Comparison of ENCODE assay signal across 7 worm cellular contexts in genomic region chrIII:13657975-13658374, ce11.
A peak's percentile ranks its signal among the peaks of the same experiment; 100 is the strongest.
TF ChIP-seq lines count a peak whose summit lies in the region.

No protein-coding gene starts in this region.

TF ChIP-seq in whole organism, L1 larva, 84 proteins besides CTCF, POLR2A, EP300 and RAD21:
- TF ChIP-seq lin-15B (tag; optimal IDR thresholded peaks at IDR 0.05; lab: Kevin White, UChicago) (no peak), lin-14 (GFP tag; optimal IDR thresholded peaks at IDR 0.05; lab: Kevin White, UChicago) (peak; percentile 52)

TF ChIP-seq in whole organism, L2 larva, 48 proteins besides CTCF, POLR2A, EP300 and RAD21 (continues in another document):
- no peak for TF ChIP-seq gmeb-1 (tag; optimal IDR thresholded peaks at IDR 0.05; lab: Kevin White, UChicago)
- TF ChIP-seq unc-55 (GFP tag; optimal IDR thresholded peaks at IDR 0.05; lab: Kevin White, UChicago) = no peak
- peak; percentile 24 for TF ChIP-seq nhr-129 (tag; optimal IDR thresholded peaks at IDR 0.05; lab: Kevin White, UChicago)
- TF ChIP-seq mbf-1 (tag; optimal IDR thresholded peaks at IDR 0.05; lab: Kevin White, UChicago) = no peak
- no peak for TF ChIP-seq dmd-4 (tag; optimal IDR thresholded peaks at IDR 0.05; lab: Kevin White, UChicago)
- no peak for TF ChIP-seq lsy-2 (tag; optimal IDR thresholded peaks at IDR 0.05; lab: Kevin White, UChicago)
- TF ChIP-seq aly-2 (tag; optimal IDR thresholded peaks at IDR 0.05; lab: Kevin White, UChicago) = no peak
- no peak for TF ChIP-seq C34F6.9 (tag; optimal IDR thresholded peaks at IDR 0.05; lab: Kevin White, UChicago)
- peak; percentile 76 for TF ChIP-seq fos-1 (tag; optimal IDR thresholded peaks at IDR 0.05; lab: Kevin White, UChicago)
- TF ChIP-seq peb-1 (tag; optimal IDR thresholded peaks at IDR 0.05; lab: Kevin White, UChicago) = no peak
- no peak for TF ChIP-seq zag-1 (tag; optimal IDR thresholded peaks at IDR 0.05; lab: Kevin White, UChicago)
- no peak for TF ChIP-seq unc-39 (tag; optimal IDR thresholded peaks at IDR 0.05; lab: Kevin White, UChicago)
- TF ChIP-seq nhr-10 (tag; optimal IDR thresholded peaks at IDR 0.05; lab: Kevin White, UChicago) = no peak
- no peak for TF ChIP-seq nhr-23 (tag; optimal IDR thresholded peaks at IDR 0.05; lab: Kevin White, UChicago)
- TF ChIP-seq sma-9 (GFP tag; optimal IDR thresholded peaks at IDR 0.05; lab: Kevin White, UChicago) = no peak
- TF ChIP-seq sma-9 (tag; optimal IDR thresholded peaks at IDR 0.05; lab: Kevin White, UChicago) = no peak

TF ChIP-seq in whole organism, L3 larva, 47 proteins besides CTCF, POLR2A, EP300 and RAD21:
- TF ChIP-seq R02D3.7 (tag; optimal IDR thresholded peaks at IDR 0.05; lab: Kevin White, UChicago) (no peak), lsy-12 (tag; optimal IDR thresholded peaks at IDR 0.05; lab: Kevin White, UChicago) (no peak), nhr-11 (tag; optimal IDR thresholded peaks at IDR 0.05; lab: Kevin White, UChicago) (no peak), pha-4 (tag; optimal IDR thresholded peaks at IDR 0.05; lab: Kevin White, UChicago) (peak; percentile 80), ceh-9 (tag; optimal IDR thresholded peaks at IDR 0.05; lab: Kevin White, UChicago) (no peak), fos-1 (tag; optimal IDR thresholded peaks at IDR 0.05; lab: Kevin White, UChicago) (no peak), ztf-11 (tag; optimal IDR thresholded peaks at IDR 0.05; lab: Kevin White, UChicago) (no peak), unc-39 (tag; optimal IDR thresholded peaks at IDR 0.05; lab: Kevin White, UChicago) (no peak), hmg-11 (tag; optimal IDR thresholded peaks at IDR 0.05; lab: Kevin White, UChicago) (peak; percentile 16), snpc-4 (tag; optimal IDR thresholded peaks at IDR 0.05; lab: Kevin White, UChicago) (no peak), nhr-23 (tag; optimal IDR thresholded peaks at IDR 0.05; lab: Kevin White, UChicago) (no peak), elt-2 (tag; optimal IDR thresholded peaks at IDR 0.05; lab: Kevin White, UChicago) (peak; percentile 37), ceh-82 (tag; optimal IDR thresholded peaks at IDR 0.05; lab: Kevin White, UChicago) (no peak), nhr-43 (tag; optimal IDR thresholded peaks at IDR 0.05; lab: Kevin White, UChicago; ENCODE audit: poor library complexity, severe bottlenecking) (no peak)

TF ChIP-seq in whole organism, L4 larva, 104 proteins besides CTCF, POLR2A, EP300 and RAD21 (continues in another document):
- TF ChIP-seq daf-16 (GFP tag; optimal IDR thresholded peaks at IDR 0.05; lab: Kevin White, UChicago) (no peak), daf-16 (tag; optimal IDR thresholded peaks at IDR 0.05; lab: Kevin White, UChicago) (peak; percentile 28), nhr-102 (tag; optimal IDR thresholded peaks at IDR 0.05; lab: Kevin White, UChicago) (no peak), mes-2 (tag; optimal IDR thresholded peaks at IDR 0.05; lab: Kevin White, UChicago; ENCODE audit: poor library complexity, severe bottlenecking) (peak; percentile 36), lim-7 (GFP tag; IDR thresholded peaks at IDR 0.05; lab: Robert Waterston, UW) (0 out of 2 replicates have a peak, but pooled peaks have one; percentile 35), nhr-77 (tag; optimal IDR thresholded peaks at IDR 0.05; lab: Kevin White, UChicago) (no peak), dve-1 (tag; optimal IDR thresholded peaks at IDR 0.05; lab: Kevin White, UChicago; ENCODE audit: insufficient read depth) (peak; percentile 16), ces-1 (GFP tag; optimal IDR thresholded peaks at IDR 0.05; lab: Kevin White, UChicago) (no peak), D1046.2 (GFP tag; IDR thresholded peaks at IDR 0.05; lab: Robert Waterston, UW) (no peak), Y5F2A.4 (GFP tag; optimal IDR thresholded peaks at IDR 0.05; lab: Kevin White, UChicago) (no peak), ceh-62 (tag; optimal IDR thresholded peaks at IDR 0.05; lab: Kevin White, UChicago) (no peak), nhr-41 (GFP tag; IDR thresholded peaks at IDR 0.05; lab: Robert Waterston, UW) (no peak), pha-4 (GFP tag; IDR thresholded peaks at IDR 0.05; lab: Robert Waterston, UW) (no peak), pha-4 (tag; optimal IDR thresholded peaks at IDR 0.05; lab: Kevin White, UChicago) (peak; percentile 19), nhr-28 (tag; optimal IDR thresholded peaks at IDR 0.05; lab: Kevin White, UChicago) (peak; percentile 34), dmd-6 (GFP tag; IDR thresholded peaks at IDR 0.05; lab: Robert Waterston, UW) (no peak)

TF ChIP-seq in whole organism, late embryonic, 69 proteins besides CTCF, POLR2A, EP300 and RAD21:
- TF ChIP-seq tbx-2 (tag; optimal IDR thresholded peaks at IDR 0.05; lab: Kevin White, UChicago) (peak; percentile 33), pha-2 (tag; optimal IDR thresholded peaks at IDR 0.05; lab: Kevin White, UChicago) (peak; percentile 24), ceh-14 (tag; optimal IDR thresholded peaks at IDR 0.05; lab: Kevin White, UChicago) (no peak), ets-4 (tag; optimal IDR thresholded peaks at IDR 0.05; lab: Kevin White, UChicago) (peak; percentile 24)

TF ChIP-seq in whole organism, mixed stage, embryonic, 35 proteins besides CTCF, POLR2A, EP300 and RAD21:
- TF ChIP-seq lin-13 (tag; optimal IDR thresholded peaks at IDR 0.05; lab: Kevin White, UChicago) = no peak
- TF ChIP-seq mep-1 (tag; optimal IDR thresholded peaks at IDR 0.05; lab: Kevin White, UChicago) = no peak
- no peak for TF ChIP-seq zip-8 (tag; optimal IDR thresholded peaks at IDR 0.05; lab: Kevin White, UChicago)
- no peak for TF ChIP-seq mls-2 (tag; optimal IDR thresholded peaks at IDR 0.05; lab: Kevin White, UChicago)
- TF ChIP-seq unc-62 (GFP tag; optimal IDR thresholded peaks at IDR 0.05; lab: Kevin White, UChicago) = no peak
- peak; percentile 26 for TF ChIP-seq pha-4 (tag; optimal IDR thresholded peaks at IDR 0.05; lab: Kevin White, UChicago)
- TF ChIP-seq elt-1 (tag; optimal IDR thresholded peaks at IDR 0.05; lab: Kevin White, UChicago; ENCODE audit: borderline replicate concordance, insufficient read depth) = no peak
- TF ChIP-seq ham-2 (GFP tag; optimal IDR thresholded peaks at IDR 0.05; lab: Kevin White, UChicago) = peak; percentile 6
- TF ChIP-seq ceh-39 (tag; optimal IDR thresholded peaks at IDR 0.05; lab: Kevin White, UChicago) = no peak
- no peak for TF ChIP-seq blmp-1 (tag; optimal IDR thresholded peaks at IDR 0.05; lab: Kevin White, UChicago)
- no peak for TF ChIP-seq lsy-2 (tag; optimal IDR thresholded peaks at IDR 0.05; lab: Kevin White, UChicago)
- TF ChIP-seq nhr-237 (tag; optimal IDR thresholded peaks at IDR 0.05; lab: Kevin White, UChicago) = no peak
- no peak for TF ChIP-seq nhr-28 (tag; optimal IDR thresholded peaks at IDR 0.05; lab: Kevin White, UChicago)
- TF ChIP-seq mab-5 (tag; optimal IDR thresholded peaks at IDR 0.05; lab: Kevin White, UChicago) = no peak
- TF ChIP-seq sptf-1 (tag; optimal IDR thresholded peaks at IDR 0.05; lab: Kevin White, UChicago) = no peak
- TF ChIP-seq tbx-8 (GFP tag; optimal IDR thresholded peaks at IDR 0.05; lab: Kevin White, UChicago) = no peak
- no peak for TF ChIP-seq flh-1 (GFP tag; optimal IDR thresholded peaks at IDR 0.05; lab: Kevin White, UChicago)
- peak; percentile 63 for TF ChIP-seq ceh-83 (GFP tag; optimal IDR thresholded peaks at IDR 0.05; lab: Kevin White, UChicago)

TF ChIP-seq in whole organism, young adult, 124 proteins besides CTCF, POLR2A, EP300 and RAD21:
- TF ChIP-seq zfh-2 (GFP tag; conservative IDR thresholded peaks at IDR 0.05; lab: Robert Waterston, UW) = 0 out of 2 replicates have a peak, but pooled peaks have one; percentile 22
- TF ChIP-seq nhr-80 (tag; optimal IDR thresholded peaks at IDR 0.05; lab: Kevin White, UChicago) = peak; percentile 41
- no peak for TF ChIP-seq lsy-27 (tag; optimal IDR thresholded peaks at IDR 0.05; lab: Kevin White, UChicago; ENCODE audit: borderline replicate concordance, insufficient read depth)
- no peak for TF ChIP-seq ceh-40 (GFP tag; IDR thresholded peaks at IDR 0.05; lab: Robert Waterston, UW)
- peak; percentile 2 for TF ChIP-seq attf-5 (GFP tag; optimal IDR thresholded peaks at IDR 0.05; lab: Kevin White, UChicago)
- TF ChIP-seq pbrm-1 (GFP tag; IDR thresholded peaks at IDR 0.05; lab: Robert Waterston, UW) = no peak
- no peak for TF ChIP-seq nfya-2 (GFP tag; IDR thresholded peaks at IDR 0.05; lab: Robert Waterston, UW)
- no peak for TF ChIP-seq aptf-3 (GFP tag; IDR thresholded peaks at IDR 0.05; lab: Robert Waterston, UW)
- TF ChIP-seq lin-26 (GFP tag; IDR thresholded peaks at IDR 0.05; lab: Robert Waterston, UW) = no peak
- TF ChIP-seq F37B4.10 (GFP tag; IDR thresholded peaks at IDR 0.05; lab: Robert Waterston, UW) = no peak
- no peak for TF ChIP-seq madf-8 (GFP tag; conservative IDR thresholded peaks at IDR 0.05; lab: Robert Waterston, UW)
- no peak for TF ChIP-seq snpc-1.1 (tag; optimal IDR thresholded peaks at IDR 0.05; lab: Kevin White, UChicago; ENCODE audit: insufficient read depth)
- TF ChIP-seq F52B5.7 (tag; optimal IDR thresholded peaks at IDR 0.05; lab: Kevin White, UChicago) = no peak
- TF ChIP-seq nhr-179 (tag; optimal IDR thresholded peaks at IDR 0.05; lab: Kevin White, UChicago) = no peak
- no peak for TF ChIP-seq dpl-1 (GFP tag; optimal IDR thresholded peaks at IDR 0.05; lab: Kevin White, UChicago)
- no peak for TF ChIP-seq ztf-22 (GFP tag; optimal IDR thresholded peaks at IDR 0.05; lab: Kevin White, UChicago)
- no peak for TF ChIP-seq nhr-120 (GFP tag; IDR thresholded peaks at IDR 0.05; lab: Robert Waterston, UW)
- TF ChIP-seq hlh-26 (GFP tag; conservative IDR thresholded peaks at IDR 0.05; lab: Robert Waterston, UW) = no peak
- TF ChIP-seq mes-4 (tag; optimal IDR thresholded peaks at IDR 0.05; lab: Kevin White, UChicago) = no peak
- TF ChIP-seq rpc-1 (optimal IDR thresholded peaks at IDR 0.05; lab: Kevin White, UChicago) = no peak
- no peak for TF ChIP-seq rpc-1 (tag; optimal IDR thresholded peaks at IDR 0.05; lab: Kevin White, UChicago)
- TF ChIP-seq cebp-1 (GFP tag; IDR thresholded peaks at IDR 0.05; lab: Robert Waterston, UW) = no peak
- TF ChIP-seq cebp-1 (tag; optimal IDR thresholded peaks at IDR 0.05; lab: Kevin White, UChicago) = peak; percentile 35
- no peak for TF ChIP-seq athp-1 (tag; optimal IDR thresholded peaks at IDR 0.05; lab: Kevin White, UChicago)
- TF ChIP-seq lir-1 (GFP tag; conservative IDR thresholded peaks at IDR 0.05; lab: Robert Waterston, UW) = no peak
